Fruit fly (Drosophila melanogaster): ENCODE measurements around the gene CG16815.

CG16815 gene

DNA sequence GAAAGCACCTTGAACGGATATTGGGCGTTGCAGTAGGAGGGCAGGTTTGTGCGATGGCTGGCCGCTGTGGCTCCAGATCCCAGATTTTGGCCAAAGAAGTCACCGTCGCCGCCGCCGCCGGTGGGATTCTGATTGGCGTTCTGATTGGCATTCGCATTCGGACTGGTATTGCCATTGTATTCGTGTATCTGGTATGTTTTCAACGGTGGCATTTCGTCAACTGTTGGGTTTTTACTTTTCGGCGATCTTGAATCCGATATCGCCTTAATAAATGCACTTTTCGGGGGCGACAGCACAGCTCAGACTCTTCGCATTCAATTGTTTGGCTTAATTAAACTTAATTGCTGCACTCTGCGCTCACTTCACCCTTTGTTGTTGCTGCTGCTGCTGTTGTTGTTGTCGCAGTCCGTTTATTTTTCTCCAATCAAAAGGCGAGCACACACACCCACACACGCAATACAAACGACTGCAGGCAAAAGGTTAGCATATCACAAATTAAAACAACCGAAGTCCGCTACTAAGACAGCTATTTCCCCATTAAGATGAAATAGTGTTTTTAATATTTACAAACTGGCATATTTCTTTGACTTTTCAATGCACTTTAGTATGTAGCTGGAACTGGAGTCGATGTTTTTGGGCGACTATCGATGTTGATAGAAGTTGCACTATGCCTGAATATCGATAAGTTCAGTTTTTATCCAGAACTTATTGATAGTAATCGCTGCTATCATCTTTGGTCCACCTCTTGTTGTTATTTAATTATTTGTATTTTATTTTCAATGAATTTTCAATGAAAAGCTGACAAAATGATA lies 10.1 kb upstream of the CG16815 start, which contains the start of the genes CG9426 and mRF1 (continued):
- TF ChIP-seq cg (GFP tag; optimal IDR thresholded peaks at IDR 0.05): peak; percentile 53
- TF ChIP-seq tll (GFP tag; optimal IDR thresholded peaks at IDR 0.05): peak in 1 of 2 experiments; percentile 67
- TF ChIP-seq CG9609 (GFP tag; optimal IDR thresholded peaks at IDR 0.05): peak; percentile 7
- TF ChIP-seq CHES-1-like (GFP tag; optimal IDR thresholded peaks at IDR 0.05): peak; percentile 31
- TF ChIP-seq CG10267 (tag; optimal IDR thresholded peaks at IDR 0.05): peak; percentile 77
- no peak for TF ChIP-seq sima (GFP tag; optimal IDR thresholded peaks at IDR 0.05)
- TF ChIP-seq CG17802 (tag; optimal IDR thresholded peaks at IDR 0.05): no peak
- peak; percentile 18; the same call in 1 of the 3 replicates for TF ChIP-seq sr (GFP tag; IDR thresholded peaks at IDR 0.05)
- peak; percentile 42 for TF ChIP-seq Rfx (GFP tag; IDR thresholded peaks at IDR 0.05)
- no peak for TF ChIP-seq ham (GFP tag; IDR thresholded peaks at IDR 0.05)
- TF ChIP-seq CG34422 (GFP tag; IDR thresholded peaks at IDR 0.05): peak; percentile 65; the same call in 1 of the 3 replicates
- TF ChIP-seq CG13287 (GFP tag; IDR thresholded peaks at IDR 0.05; ENCODE audit: partially characterized antibody): peak; percentile 99
- no peak for TF ChIP-seq fd96Cb (tag; optimal IDR thresholded peaks at IDR 0.05)
- no peak for TF ChIP-seq CG15696 (tag; optimal IDR thresholded peaks at IDR 0.05)
- TF ChIP-seq BEAF-32 (GFP tag; optimal IDR thresholded peaks at IDR 0.05): peak; percentile 95
- peak; percentile 95 for TF ChIP-seq hbn (GFP tag; IDR thresholded peaks at IDR 0.05; ENCODE audit: partially characterized antibody)
- no peak for TF ChIP-seq dmrt11E (tag; optimal IDR thresholded peaks at IDR 0.05)
- no peak for TF ChIP-seq az2 (GFP tag; optimal IDR thresholded peaks at IDR 0.05)
- TF ChIP-seq CG4854 (GFP tag; optimal IDR thresholded peaks at IDR 0.05): peak; percentile 22
- TF ChIP-seq Meics (GFP tag; optimal IDR thresholded peaks at IDR 0.05): no peak
- no peak for TF ChIP-seq Lpt (GFP tag; optimal IDR thresholded peaks at IDR 0.05)
- TF ChIP-seq insv (GFP tag; optimal IDR thresholded peaks at IDR 0.05): peak; percentile 84 to 96
- TF ChIP-seq CG30020 (tag; optimal IDR thresholded peaks at IDR 0.05): peak; percentile 51
- TF ChIP-seq CG13424 (tag; optimal IDR thresholded peaks at IDR 0.05): no peak
- peak; percentile 22 for TF ChIP-seq phol (tag; optimal IDR thresholded peaks at IDR 0.05)
- no peak for TF ChIP-seq CG12071 (GFP tag; optimal IDR thresholded peaks at IDR 0.05)
- TF ChIP-seq grn (GFP tag; optimal IDR thresholded peaks at IDR 0.05): peak; percentile 57
- no peak for TF ChIP-seq zen (tag; optimal IDR thresholded peaks at IDR 0.05)
- TF ChIP-seq ab (GFP tag; optimal IDR thresholded peaks at IDR 0.05): no peak
- TF ChIP-seq sc (optimal IDR thresholded peaks at IDR 0.05): no peak
- TF ChIP-seq sc (GFP tag; optimal IDR thresholded peaks at IDR 0.05): no peak
- TF ChIP-seq CG6654 (GFP tag; optimal IDR thresholded peaks at IDR 0.05): no peak
- no peak for TF ChIP-seq Hey (tag; optimal IDR thresholded peaks at IDR 0.05)
- TF ChIP-seq CG3065 (GFP tag; optimal IDR thresholded peaks at IDR 0.05): no peak
- TF ChIP-seq CG18262 (tag; optimal IDR thresholded peaks at IDR 0.05): peak; percentile 15
- TF ChIP-seq ci (GFP tag; IDR thresholded peaks at IDR 0.05): no peak
- no peak for TF ChIP-seq CrebB (tag; optimal IDR thresholded peaks at IDR 0.05)
- no peak for TF ChIP-seq CTCF (GFP tag; optimal IDR thresholded peaks at IDR 0.05)
- peak; percentile 40 for TF ChIP-seq unpg (GFP tag; optimal IDR thresholded peaks at IDR 0.05)
- TF ChIP-seq MTF-1 (GFP tag; optimal IDR thresholded peaks at IDR 0.05; ENCODE audit: borderline replicate concordance): no peak
- TF ChIP-seq Med (GFP tag): peak; percentile 91
- peak; percentile 93 for TF ChIP-seq ato (GFP tag; IDR thresholded peaks at IDR 0.05; ENCODE audit: partially characterized antibody)
- no peak for TF ChIP-seq B-H1 (GFP tag; IDR thresholded peaks at IDR 0.05)
- TF ChIP-seq Lhr (GFP tag; optimal IDR thresholded peaks at IDR 0.05): no peak
- TF ChIP-seq hth (optimal IDR thresholded peaks at IDR 0.05): no peak
- no peak for TF ChIP-seq Hmx (GFP tag; optimal IDR thresholded peaks at IDR 0.05)
- TF ChIP-seq pum (GFP tag; optimal IDR thresholded peaks at IDR 0.05): no peak
- TF ChIP-seq HHEX (GFP tag; optimal IDR thresholded peaks at IDR 0.05): no peak
- no peak for TF ChIP-seq vfl (GFP tag; optimal IDR thresholded peaks at IDR 0.05)
- peak; percentile 59 for TF ChIP-seq Sin3A (optimal IDR thresholded peaks at IDR 0.05)

All from whole organism, embryonic.